Worm (Caenorhabditis elegans): Measurements from ENCODE around the gene exos-9.
A peak's percentile ranks its signal among the peaks of the same experiment; 100 is the strongest.

Gene exos-9

DNA sequence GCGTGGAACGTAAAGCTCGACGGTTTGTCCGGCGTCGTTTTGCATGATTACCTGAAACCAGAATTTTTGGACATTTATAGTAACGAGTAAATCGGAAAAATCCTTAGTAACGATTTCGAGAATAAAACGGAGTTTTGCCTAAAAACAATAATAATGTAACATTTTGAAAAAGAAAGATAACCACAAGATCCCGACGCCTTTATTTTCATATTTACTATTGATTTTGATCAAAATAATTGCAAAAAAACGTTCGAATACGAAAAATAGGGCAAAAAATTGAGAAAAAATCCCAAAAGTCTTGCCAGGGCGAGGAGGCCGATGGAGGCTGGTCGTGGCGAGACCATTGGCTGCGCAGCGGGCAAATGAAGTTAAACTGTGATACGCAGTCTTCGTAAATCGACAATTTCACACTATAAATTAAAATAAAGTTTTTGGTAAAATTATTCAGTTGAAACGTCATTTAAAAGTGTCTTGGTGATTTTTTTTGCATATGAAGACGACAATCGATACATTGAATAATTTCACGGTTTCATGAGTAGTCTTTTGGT is 8.2 kb downstream of the exos-9 start, which contains the start of gene rps-21 (continued):
- TF ChIP-seq vab-15 (tag; optimal IDR thresholded peaks at IDR 0.05), result peak; percentile 31
- peak; percentile 87 for TF ChIP-seq nhr-19 (GFP tag; conservative IDR thresholded peaks at IDR 0.05)
- TF ChIP-seq C16A3.4 (tag; optimal IDR thresholded peaks at IDR 0.05), result peak; percentile 91
- TF ChIP-seq ceh-88 (GFP tag; IDR thresholded peaks at IDR 0.05), result 0 out of 2 replicates have a peak, but pooled peaks have one; percentile 9
- TF ChIP-seq irx-1 (tag; optimal IDR thresholded peaks at IDR 0.05), result peak; percentile 49
- peak; percentile 30 for TF ChIP-seq F16B12.6 (tag; optimal IDR thresholded peaks at IDR 0.05)
- no peak for TF ChIP-seq lin-39 (tag; optimal IDR thresholded peaks at IDR 0.05)
- TF ChIP-seq nhr-20 (tag; optimal IDR thresholded peaks at IDR 0.05), result peak; percentile 88
- peak; percentile 74 for TF ChIP-seq dsc-1 (tag; optimal IDR thresholded peaks at IDR 0.05)
- peak; percentile 89 for TF ChIP-seq nhr-71 (tag; optimal IDR thresholded peaks at IDR 0.05)
- no peak for TF ChIP-seq sptf-1 (tag; optimal IDR thresholded peaks at IDR 0.05)
- 0 out of 2 replicates have a peak, but pooled peaks have one; percentile 9 for TF ChIP-seq mab-9 (GFP tag; IDR thresholded peaks at IDR 0.05)
- peak; percentile 55 for TF ChIP-seq snpc-4 (tag; optimal IDR thresholded peaks at IDR 0.05)
- peak; percentile 85 for TF ChIP-seq isw-1 (GFP tag; IDR thresholded peaks at IDR 0.05)
- peak; percentile 59 to 94 (median 78) for TF ChIP-seq ceh-82 (tag; optimal IDR thresholded peaks at IDR 0.05)
- TF ChIP-seq lsy-2 (tag; optimal IDR thresholded peaks at IDR 0.05), result peak; percentile 92 to 94
- TF ChIP-seq ama-1 (optimal IDR thresholded peaks at IDR 0.05), result no peak
- no peak for TF ChIP-seq ets-5 (GFP tag; IDR thresholded peaks at IDR 0.05)
- TF ChIP-seq nhr-237 (tag; optimal IDR thresholded peaks at IDR 0.05), result peak; percentile 55
- TF ChIP-seq efl-1 (optimal IDR thresholded peaks at IDR 0.05), result peak; percentile 86 to 88
- TF ChIP-seq efl-1 (GFP tag; optimal IDR thresholded peaks at IDR 0.05 in 1 of 2), result peak; percentile 78 to 98
- TF ChIP-seq fkh-8 (tag; optimal IDR thresholded peaks at IDR 0.05), result peak; percentile 76
- peak; percentile 67 for TF ChIP-seq lin-13 (GFP tag; optimal IDR thresholded peaks at IDR 0.05)
- TF ChIP-seq unc-30 (tag; optimal IDR thresholded peaks at IDR 0.05), result no peak
- no peak for TF ChIP-seq pag-3 (tag; optimal IDR thresholded peaks at IDR 0.05; ENCODE audit: borderline replicate concordance, insufficient read depth)
- no peak for TF ChIP-seq C34B4.2 (tag; optimal IDR thresholded peaks at IDR 0.05)
- peak; percentile 47 for TF ChIP-seq lir-3 (tag; optimal IDR thresholded peaks at IDR 0.05; ENCODE audit: poor library complexity)
- TF ChIP-seq lin-35 (GFP tag; optimal IDR thresholded peaks at IDR 0.05), result peak; percentile 84 to 92
- TF ChIP-seq egl-27 (tag; optimal IDR thresholded peaks at IDR 0.05), result peak; percentile 10 to 63
- peak in 2 of 6 experiments; percentile 53 to 62 for TF ChIP-seq elt-3 (tag; optimal IDR thresholded peaks at IDR 0.05)
- TF ChIP-seq swsn-7 (tag; optimal IDR thresholded peaks at IDR 0.05), result peak; percentile 80
- TF ChIP-seq fos-1 (tag; optimal IDR thresholded peaks at IDR 0.05), result peak; percentile 43
- peak; percentile 70 for TF ChIP-seq blmp-1 (tag; optimal IDR thresholded peaks at IDR 0.05)
- peak; percentile 75 for TF ChIP-seq skn-1 (tag; optimal IDR thresholded peaks at IDR 0.05)
- TF ChIP-seq xbp-1 (tag; optimal IDR thresholded peaks at IDR 0.05), result peak; percentile 88
- no peak for TF ChIP-seq ceh-90 (tag; optimal IDR thresholded peaks at IDR 0.05)
- peak; percentile 84 for TF ChIP-seq nhr-47 (tag; optimal IDR thresholded peaks at IDR 0.05)
- TF ChIP-seq Y116A8C.19 (tag; optimal IDR thresholded peaks at IDR 0.05; ENCODE audit: borderline replicate concordance), result no peak
- TF ChIP-seq mdl-1 (tag; optimal IDR thresholded peaks at IDR 0.05), result peak in 1 of 2 experiments; percentile 48
- TF ChIP-seq zip-4 (GFP tag; optimal IDR thresholded peaks at IDR 0.05), result peak; percentile 27
- TF ChIP-seq mef-2 (tag; optimal IDR thresholded peaks at IDR 0.05), result no peak
- peak; percentile 82 for TF ChIP-seq rnt-1 (tag; optimal IDR thresholded peaks at IDR 0.05)
- no peak for TF ChIP-seq sup-37 (GFP tag; optimal IDR thresholded peaks at IDR 0.05)
